Fruit fly (Drosophila melanogaster) S2 (cell line): Measurements from ENCODE around the gene AGO2.

Experiments used
- CG8478 ChIP-seq: fragments of >200 bp; optimal IDR thresholded peaks from 2 replicates; lab custom pipeline; 2018
- CTCF ChIP-seq, 2 experiments: fragments of >200 bp; optimal IDR thresholded peaks; 2 replicates each; lab custom pipeline; 2018

Gene AGO2

DNA sequence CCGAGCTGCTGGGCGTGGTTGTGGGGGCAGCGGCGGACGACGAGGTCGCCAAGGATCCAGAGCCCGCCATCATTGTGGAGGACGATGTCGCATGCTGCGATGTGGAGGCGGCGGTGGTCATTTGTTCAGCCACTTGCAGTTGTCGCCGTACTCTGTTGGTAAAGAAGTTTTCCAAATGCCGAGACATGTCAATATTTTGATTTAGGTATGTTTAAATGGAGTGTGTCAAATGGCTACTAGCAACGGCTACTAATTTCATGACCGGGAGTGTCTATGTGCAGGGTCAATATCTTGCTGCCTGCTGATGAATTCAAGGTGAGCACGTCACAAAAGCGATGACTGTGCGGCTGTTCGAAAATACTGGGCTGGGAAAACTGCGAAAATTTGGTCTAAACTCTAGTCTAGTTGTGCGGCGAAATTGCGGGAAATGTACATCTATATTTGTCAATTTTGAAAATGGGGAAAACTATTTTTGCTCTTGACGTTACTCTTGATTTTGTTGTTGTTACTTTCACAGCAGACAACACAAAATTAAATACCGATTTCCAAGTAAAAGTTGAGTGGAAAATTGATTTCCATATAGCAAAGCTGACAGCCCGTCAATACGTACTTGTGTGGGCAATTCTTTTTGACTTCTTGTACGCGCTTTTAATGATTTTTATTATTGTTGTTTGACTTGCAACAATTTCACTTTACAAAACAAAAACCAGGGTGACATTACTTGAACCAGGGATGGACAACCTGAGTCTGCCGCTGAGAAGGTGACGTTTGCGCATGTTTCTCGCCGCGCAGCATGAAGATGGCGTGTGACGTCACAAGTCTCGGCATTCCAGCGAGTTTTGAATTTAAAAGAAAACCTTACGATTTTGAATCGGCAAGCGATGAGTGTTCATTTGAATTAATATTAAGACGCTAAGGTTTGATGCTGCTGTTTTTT lies 33.8 kb downstream of the AGO2 start, which contains the start of gene CG7656:
Gene CG7656 (minus strand): TSS at position 731 of the 937 bp plus-strand sequence.
- TF ChIP-seq CTCF (optimal IDR thresholded peaks at IDR 0.05; lab: Kevin White, UChicago): peak in 1 of 2 experiments; percentile 7
- no peak for TF ChIP-seq CG8478

dm6 chr3L:15588514-15589138 lies 34.7 kb downstream of the AGO2 start, which contains the start of gene RhoGAP71E:
Gene RhoGAP71E (plus strand): TSS chr3L:15588860.
- TF ChIP-seq CTCF (optimal IDR thresholded peaks at IDR 0.05; lab: Kevin White, UChicago): peak in 1 of 2 experiments; percentile 13
- TF ChIP-seq CG8478: no peak

dm6 chr3L:15589746-15590145 lies 35.8 kb downstream of the AGO2 start:
- no peak for TF ChIP-seq CTCF (optimal IDR thresholded peaks at IDR 0.05; lab: Kevin White, UChicago)

dm6 chr3L:15590803-15591597 lies 37.1 kb downstream of the AGO2 start:
- TF ChIP-seq CG8478 (no peak), CTCF (optimal IDR thresholded peaks at IDR 0.05; lab: Kevin White, UChicago) (no peak)

- TF ChIP-seq CG8478 (no peak), CTCF (optimal IDR thresholded peaks at IDR 0.05; lab: Kevin White, UChicago) (no peak)
Measured at dm6 chr3L:15592536-15593260, 38.8 kb downstream of the AGO2 start.

dm6 chr3L:15593399-15593798 lies 39.5 kb downstream of the AGO2 start:
- no peak for TF ChIP-seq CG8478

dm6 chr3L:15594093-15594653 lies 40.3 kb downstream of the AGO2 start:
- TF ChIP-seq CTCF (optimal IDR thresholded peaks at IDR 0.05; lab: Kevin White, UChicago) (no peak), CG8478 (no peak)

DNA sequence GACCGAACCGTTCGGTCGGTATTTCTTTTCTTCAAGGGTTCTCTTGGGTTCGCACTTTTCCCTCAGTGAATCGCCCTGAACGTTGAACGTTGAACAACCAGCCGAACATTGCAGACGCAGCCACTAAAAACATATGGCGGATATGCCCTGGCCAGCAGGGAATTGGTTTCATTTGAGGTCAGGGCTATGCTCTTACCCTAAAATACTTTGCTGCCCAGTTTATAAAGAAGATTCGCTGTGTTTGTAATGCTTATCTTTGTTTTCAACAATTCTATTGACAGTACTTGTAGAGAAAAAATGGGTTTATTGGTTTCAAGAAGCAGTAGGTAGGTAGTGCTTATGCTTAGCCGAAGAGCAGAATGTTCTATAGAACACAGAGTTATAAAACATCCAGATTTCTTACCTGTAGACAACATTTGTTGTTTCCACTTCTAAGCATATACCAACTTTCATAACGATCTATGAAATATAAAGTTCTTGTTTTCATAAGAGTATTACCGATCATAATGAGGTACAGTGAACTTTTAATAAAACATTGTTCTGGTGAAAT lies 41.3 kb downstream of the AGO2 start:
- no peak for TF ChIP-seq CTCF (optimal IDR thresholded peaks at IDR 0.05; lab: Kevin White, UChicago)

DNA sequence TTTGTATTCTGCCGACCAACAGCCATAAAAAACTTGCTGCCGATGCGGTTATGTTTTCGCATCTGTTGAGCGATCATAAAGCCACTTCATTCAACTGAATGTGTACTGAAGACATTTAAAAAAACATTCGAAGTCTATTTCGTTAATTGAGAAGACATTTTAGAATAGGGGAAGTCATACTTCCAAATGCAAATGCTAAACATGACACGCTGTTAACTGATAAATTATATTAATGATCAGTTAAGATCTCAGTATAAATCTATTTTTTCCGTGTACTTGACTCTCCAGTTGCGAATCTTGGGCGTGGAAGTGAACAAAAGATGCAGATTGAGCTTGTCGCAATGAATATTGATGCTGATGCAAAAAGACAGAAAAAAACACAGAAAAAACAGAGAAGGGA lies 42.1 kb downstream of the AGO2 start:
- TF ChIP-seq CTCF (optimal IDR thresholded peaks at IDR 0.05; lab: Kevin White, UChicago) (no peak), CG8478 (no peak)

dm6 chr3L:15597037-15597785 lies 43.3 kb downstream of the AGO2 start:
- TF ChIP-seq CG8478 (no peak), CTCF (optimal IDR thresholded peaks at IDR 0.05; lab: Kevin White, UChicago) (no peak)

DNA sequence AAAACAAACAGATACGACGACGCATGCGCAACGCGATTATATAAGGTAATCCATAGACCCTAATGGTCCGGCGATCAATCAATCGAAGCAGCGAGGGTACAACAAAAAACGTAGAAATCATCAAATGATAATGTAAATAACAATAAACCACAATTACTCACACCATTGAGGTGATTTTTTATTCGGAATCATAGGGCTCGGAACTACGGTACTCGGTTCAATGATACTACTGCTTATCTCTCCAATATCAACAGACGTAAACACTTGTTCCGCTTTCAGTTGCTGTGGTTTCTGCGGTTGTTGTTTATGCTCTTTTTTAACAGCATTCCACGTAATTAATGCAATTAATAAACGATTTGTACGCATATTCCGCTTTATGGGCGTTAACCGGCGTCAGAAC lies 44.0 kb downstream of the AGO2 start:
- TF ChIP-seq CTCF (optimal IDR thresholded peaks at IDR 0.05; lab: Kevin White, UChicago) (no peak), CG8478 (no peak)

DNA sequence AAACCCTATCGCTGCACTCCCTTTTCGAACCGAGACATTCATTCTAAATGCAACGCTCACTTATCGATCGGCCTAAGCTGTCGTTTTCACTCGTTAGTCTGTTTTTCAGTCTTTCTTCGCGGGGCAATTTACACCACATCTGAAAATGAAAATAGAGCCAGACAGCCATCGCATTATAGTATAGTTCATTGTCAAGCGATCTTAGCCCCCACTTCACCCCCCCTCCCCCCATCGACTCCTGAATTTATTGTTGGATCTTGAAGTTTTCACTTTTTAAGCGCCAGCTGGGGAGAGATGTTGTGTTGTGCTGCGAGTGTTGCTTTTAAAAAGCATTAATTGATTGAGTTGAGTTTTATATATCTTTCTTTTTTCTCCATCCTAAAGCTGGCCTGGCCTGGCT lies 45.3 kb downstream of the AGO2 start:
- TF ChIP-seq CTCF (optimal IDR thresholded peaks at IDR 0.05; lab: Kevin White, UChicago) (no peak), CG8478 (no peak)

DNA sequence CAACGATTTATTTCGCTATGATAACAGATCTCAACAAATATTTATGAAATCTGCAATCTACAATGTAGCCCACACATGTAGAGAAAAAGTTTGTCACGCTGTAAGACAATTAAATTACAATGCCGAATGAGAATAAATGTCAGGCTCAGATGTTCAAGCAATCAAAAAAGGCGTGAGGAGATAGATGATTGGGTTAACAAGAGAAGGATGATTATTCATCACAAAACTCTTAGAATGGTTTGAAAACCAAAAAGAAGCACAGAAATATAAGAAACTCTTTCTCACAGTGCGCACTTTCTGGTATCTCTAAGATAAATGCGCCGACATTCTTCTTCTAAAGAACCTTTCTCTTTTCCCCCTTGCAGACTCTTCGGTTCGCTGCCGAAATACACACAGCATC lies 46.1 kb downstream of the AGO2 start:
- no peak for TF ChIP-seq CTCF (optimal IDR thresholded peaks at IDR 0.05; lab: Kevin White, UChicago)
- no peak for TF ChIP-seq CG8478

DNA sequence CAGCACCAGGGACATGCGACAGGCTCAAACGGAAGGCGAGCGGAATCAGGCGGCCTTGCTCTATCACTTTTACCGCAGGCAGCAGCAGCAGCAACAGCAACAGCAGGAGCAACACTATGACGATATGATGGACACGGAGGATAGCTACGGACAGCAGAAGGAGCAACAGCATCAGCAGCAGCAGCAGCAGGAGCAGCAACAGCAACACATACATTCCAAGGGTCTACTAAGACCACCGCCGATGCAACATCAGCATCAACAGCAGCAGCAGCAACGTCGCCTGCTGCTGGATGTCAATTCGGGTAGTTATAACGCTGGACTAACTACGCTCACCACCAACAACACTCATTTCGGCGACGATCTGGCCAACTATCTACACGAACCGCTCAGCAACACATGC lies 51.1 kb downstream of the AGO2 start:
- no peak for TF ChIP-seq CTCF (optimal IDR thresholded peaks at IDR 0.05; lab: Kevin White, UChicago)
- no peak for TF ChIP-seq CG8478
